Fruit fly (Drosophila melanogaster) whole organism, prepupa: ENCODE data around the gene CG43658.

Source experiments
- Blimp-1 ChIP-seq: fragments of 200-800 bp; sonication (Bioruptor generic); optimal IDR thresholded peaks from 3 replicates; lab custom pipeline; 2017; ENCODE audit warnings: missing biosample characterization, missing genetic modification characterization, mild to moderate bottlenecking, moderate library complexity, missing genetic modification reagents
- CG10631 ChIP-seq: fragments of 200-800 bp; sonication (Bioruptor generic); optimal IDR thresholded peaks from 2 replicates; lab custom pipeline; 2016; ENCODE audit warnings: missing biosample characterization, missing genetic modification characterization
- CG10669 ChIP-seq: fragments of 200-800 bp; sonication (Bioruptor generic); optimal IDR thresholded peaks from 3 replicates; lab custom pipeline; 2018; ENCODE audit warnings: missing biosample characterization, mild to moderate bottlenecking, missing genetic modification characterization, moderate library complexity
- CG11902 ChIP-seq: fragments of 200-800 bp; sonication (Bioruptor generic); optimal IDR thresholded peaks from 3 replicates; lab custom pipeline; 2016; ENCODE audit warnings: missing biosample characterization, missing genetic modification characterization
- CG15336 ChIP-seq: fragments of 200-800 bp; sonication (Bioruptor generic); IDR thresholded peaks from 2 replicates; pipeline ENCODE4 v1.3.6; 2022; ENCODE audit warnings: missing biosample characterization, missing genetic modification characterization
- CG1621 ChIP-seq: fragments of 200-800 bp; sonication (Bioruptor generic); optimal IDR thresholded peaks from 3 replicates; lab custom pipeline; 2018; ENCODE audit warnings: missing biosample characterization, mild to moderate bottlenecking, missing genetic modification characterization
- CG3032 ChIP-seq: fragments of 200-800 bp; optimal IDR thresholded peaks from 2 replicates; lab custom pipeline; 2019; ENCODE audit warnings: missing biosample characterization, mild to moderate bottlenecking, missing genetic modification characterization, moderate library complexity
- CG31627 ChIP-seq: fragments of 200-800 bp; sonication (Bioruptor generic); optimal IDR thresholded peaks from 3 replicates; lab custom pipeline; 2016; ENCODE audit warnings: missing biosample characterization, missing genetic modification characterization
- CG34406 ChIP-seq: fragments of 200-800 bp; sonication (Bioruptor generic); optimal IDR thresholded peaks from 3 replicates; lab custom pipeline; 2016; ENCODE audit warnings: missing biosample characterization, missing genetic modification characterization
- CG3919 ChIP-seq: fragments of 200-800 bp; sonication (Bioruptor generic); optimal IDR thresholded peaks from 3 replicates; lab custom pipeline; 2016; ENCODE audit warnings: missing biosample characterization, missing genetic modification characterization
- CG4318 ChIP-seq: fragments of 200-800 bp; sonication (Bioruptor generic); optimal IDR thresholded peaks from 3 replicates; lab custom pipeline; 2017; ENCODE audit warnings: missing biosample characterization, mild to moderate bottlenecking, missing genetic modification characterization
- CG6276 ChIP-seq: fragments of 200-800 bp; sonication (Bioruptor generic); optimal IDR thresholded peaks from 2 replicates; lab custom pipeline; 2017; ENCODE audit warnings: missing biosample characterization, mild to moderate bottlenecking, missing genetic modification characterization
- CG6792 ChIP-seq: fragments of 200-800 bp; sonication (Bioruptor generic); optimal IDR thresholded peaks from 3 replicates; lab custom pipeline; 2016; ENCODE audit warnings: missing biosample characterization, missing genetic modification characterization
- CG6808 ChIP-seq: fragments of 200-800 bp; sonication (Bioruptor generic); optimal IDR thresholded peaks from 3 replicates; lab custom pipeline; 2017; ENCODE audit warnings: missing biosample characterization, missing genetic modification characterization, mild to moderate bottlenecking, moderate library complexity, missing genetic modification reagents
- CG6854 ChIP-seq: fragments of 200-800 bp; sonication (Bioruptor generic); optimal IDR thresholded peaks from 2 replicates; lab custom pipeline; 2017; ENCODE audit warnings: missing biosample characterization, mild to moderate bottlenecking, missing genetic modification characterization
- CG7368 ChIP-seq: fragments of 200-800 bp; sonication (Bioruptor generic); optimal IDR thresholded peaks from 3 replicates; lab custom pipeline; 2016; ENCODE audit warnings: missing biosample characterization, missing genetic modification characterization
- CG8119 ChIP-seq: fragments of 200-800 bp; sonication (Bioruptor generic); IDR thresholded peaks from 3 replicates; pipeline ENCODE4 v1.3.6; 2022; ENCODE audit warnings: missing biosample characterization, missing genetic modification characterization
- CG8632 ChIP-seq: fragments of 200-800 bp; sonication (Bioruptor generic); optimal IDR thresholded peaks from 3 replicates; lab custom pipeline; 2016; ENCODE audit warnings: missing biosample characterization, missing genetic modification characterization
- Eip78C ChIP-seq: fragments of 200-800 bp; sonication (Bioruptor generic); peaks from one replicate; lab custom pipeline; 2016; ENCODE audit warnings: missing biosample characterization, missing genetic modification characterization
- Eip93F ChIP-seq: fragments of 200-800 bp; sonication (Bioruptor generic); optimal IDR thresholded peaks from 2 replicates; lab custom pipeline; 2016; ENCODE audit warnings: missing biosample characterization, mild to moderate bottlenecking, missing genetic modification characterization
- Ets21C ChIP-seq: fragments of 200-800 bp; sonication (Bioruptor generic); optimal IDR thresholded peaks from 3 replicates; lab custom pipeline; 2016; ENCODE audit warnings: missing biosample characterization, missing genetic modification characterization
- Ets96B ChIP-seq: fragments of 200-800 bp; optimal IDR thresholded peaks from 2 replicates; lab custom pipeline; 2019; ENCODE audit warnings: missing biosample characterization, mild to moderate bottlenecking, missing genetic modification characterization, moderate library complexity
- Gug ChIP-seq: fragments of 200-800 bp; sonication (Bioruptor generic); IDR thresholded peaks from 2 replicates; pipeline ENCODE4 v1.3.6; 2022; ENCODE audit warnings: missing biosample characterization, missing genetic modification characterization
- Hr38 ChIP-seq: sonication (Bioruptor generic); optimal IDR thresholded peaks from 2 replicates; lab custom pipeline; 2016; ENCODE audit warnings: missing biosample characterization, missing genetic modification characterization
- Hr4 ChIP-seq: fragments of 200-800 bp; sonication (Bioruptor generic); optimal IDR thresholded peaks from 3 replicates; lab custom pipeline; 2016; ENCODE audit warnings: missing biosample characterization, missing genetic modification characterization
- Lpt ChIP-seq: fragments of 200-800 bp; sonication (Bioruptor generic); optimal IDR thresholded peaks from 3 replicates; lab custom pipeline; 2016; ENCODE audit warnings: missing biosample characterization, missing genetic modification characterization
- OdsH ChIP-seq: fragments of 200-800 bp; sonication (Bioruptor generic); optimal IDR thresholded peaks from 3 replicates; lab custom pipeline; 2016; ENCODE audit warnings: missing biosample characterization, missing genetic modification characterization
- Smox ChIP-seq: fragments of 200-800 bp; sonication (Bioruptor generic); optimal IDR thresholded peaks from 3 replicates; lab custom pipeline; 2016; ENCODE audit warnings: missing biosample characterization, missing genetic modification characterization
- Sox14 ChIP-seq: fragments of 200-800 bp; sonication (Bioruptor generic); optimal IDR thresholded peaks from 3 replicates; lab custom pipeline; 2016; ENCODE audit warnings: missing biosample characterization, missing genetic modification characterization
- Sox15 ChIP-seq: fragments of 200-800 bp; sonication (Bioruptor generic); optimal IDR thresholded peaks from 3 replicates; lab custom pipeline; 2016; ENCODE audit warnings: missing biosample characterization, missing genetic modification characterization
- achi ChIP-seq: fragments of 200-800 bp; sonication (Bioruptor generic); optimal IDR thresholded peaks from 3 replicates; lab custom pipeline; 2016; ENCODE audit warnings: missing biosample characterization, missing genetic modification characterization
- acj6 ChIP-seq: fragments of 200-800 bp; sonication (Bioruptor generic); optimal IDR thresholded peaks from 3 replicates; lab custom pipeline; 2016; ENCODE audit warnings: missing biosample characterization, missing genetic modification characterization
- cyc ChIP-seq: fragments of 200-800 bp; sonication (Bioruptor generic); optimal IDR thresholded peaks from 3 replicates; lab custom pipeline; 2016; ENCODE audit warnings: missing biosample characterization, missing genetic modification characterization
- eg ChIP-seq: fragments of 200-800 bp; sonication (Bioruptor generic); IDR thresholded peaks from 3 replicates; pipeline ENCODE4 v1.3.6; 2022; ENCODE audit warnings: missing biosample characterization, missing genetic modification characterization
- fd85E ChIP-seq: fragments of 200-800 bp; sonication (Bioruptor generic); optimal IDR thresholded peaks from 3 replicates; lab custom pipeline; 2016; ENCODE audit warnings: missing biosample characterization, missing genetic modification characterization
- fkh ChIP-seq: fragments of 200-800 bp; sonication (Bioruptor generic); optimal IDR thresholded peaks from 3 replicates; lab custom pipeline; 2017; ENCODE audit warnings: missing biosample characterization, mild to moderate bottlenecking, missing genetic modification characterization, moderate library complexity
- lz ChIP-seq: fragments of 200-800 bp; sonication (Bioruptor generic); optimal IDR thresholded peaks from 3 replicates; lab custom pipeline; 2016; ENCODE audit warnings: missing biosample characterization, missing genetic modification characterization
- svp ChIP-seq: fragments of 200-800 bp; sonication (Bioruptor generic); peaks from one replicate; lab custom pipeline; 2016; ENCODE audit warnings: missing biosample characterization, missing genetic modification characterization
- vri ChIP-seq: fragments of 200-800 bp; sonication (Bioruptor generic); optimal IDR thresholded peaks from 3 replicates; lab custom pipeline; 2016; ENCODE audit warnings: missing biosample characterization, mild to moderate bottlenecking, missing genetic modification characterization

Gene CG43658

dm6 chrX:17588134-17588533 is 27.2 kb upstream of the CG43658 start (continued):
- TF ChIP-seq Blimp-1 (GFP tag; lab: Kevin White, UChicago) = no peak
- TF ChIP-seq CG10669 (GFP tag; lab: Kevin White, UChicago) = peak; percentile 15
- TF ChIP-seq CG11902 = no peak
- 0 out of 2 replicates have a peak, but pooled peaks have one; percentile 20 for TF ChIP-seq CG15336
- TF ChIP-seq CG31627 (GFP tag; lab: Kevin White, UChicago) = peak; percentile 25
- peak; percentile 30 for TF ChIP-seq CG6808 (GFP tag; lab: Kevin White, UChicago)
- TF ChIP-seq fd85E (GFP tag; lab: Kevin White, UChicago) = no peak
- TF ChIP-seq Eip93F (GFP tag; lab: Kevin White, UChicago) = no peak
- TF ChIP-seq CG8632 (GFP tag; lab: Kevin White, UChicago) = peak; percentile 27
- TF ChIP-seq CG8119 = no peak
- TF ChIP-seq CG3919 (GFP tag; lab: Kevin White, UChicago) = no peak
- TF ChIP-seq vri (GFP tag; lab: Kevin White, UChicago) = peak; percentile 82
- peak; percentile 55 for TF ChIP-seq Eip78C (GFP tag; lab: Kevin White, UChicago)
- peak; percentile 26 for TF ChIP-seq Hr4 (GFP tag; lab: Kevin White, UChicago)
- TF ChIP-seq CG1621 (tag; lab: Kevin White, UChicago) = no peak
- TF ChIP-seq OdsH (GFP tag; lab: Kevin White, UChicago) = peak; percentile 36
- TF ChIP-seq Sox14 = peak; percentile 11
- no peak for TF ChIP-seq eg
- TF ChIP-seq CG6276 (GFP tag; lab: Kevin White, UChicago) = peak; percentile 11
- TF ChIP-seq Smox (GFP tag; lab: Kevin White, UChicago) = peak; percentile 5
- TF ChIP-seq Ets21C (GFP tag; lab: Kevin White, UChicago) = no peak
- TF ChIP-seq acj6 (GFP tag; lab: Kevin White, UChicago) = peak; percentile 11
- peak; percentile 38 for TF ChIP-seq lz
- no peak for TF ChIP-seq CG4318 (GFP tag; lab: Kevin White, UChicago)

dm6 chrX:17585892-17586291 is 24.9 kb upstream of the CG43658 start:
- TF ChIP-seq Sox15 (GFP tag; lab: Kevin White, UChicago) = no peak
- no peak for TF ChIP-seq fkh (GFP tag; lab: Kevin White, UChicago)
- TF ChIP-seq CG6792 (GFP tag; lab: Kevin White, UChicago) = no peak
- no peak for TF ChIP-seq CG10669 (GFP tag; lab: Kevin White, UChicago)
- no peak for TF ChIP-seq achi (GFP tag; lab: Kevin White, UChicago)
- no peak for TF ChIP-seq Blimp-1 (GFP tag; lab: Kevin White, UChicago)
- no peak for TF ChIP-seq CG31627 (GFP tag; lab: Kevin White, UChicago)
- TF ChIP-seq Hr38 (GFP tag; lab: Kevin White, UChicago) = no peak
- TF ChIP-seq OdsH (GFP tag; lab: Kevin White, UChicago) = no peak
- no peak for TF ChIP-seq Ets21C (GFP tag; lab: Kevin White, UChicago)
- TF ChIP-seq CG8119 = no peak
- TF ChIP-seq CG6808 (GFP tag; lab: Kevin White, UChicago) = no peak
- no peak for TF ChIP-seq lz
- no peak for TF ChIP-seq Sox14
- TF ChIP-seq CG6854 (GFP tag; lab: Kevin White, UChicago) = no peak
- no peak for TF ChIP-seq CG3919 (GFP tag; lab: Kevin White, UChicago)
- no peak for TF ChIP-seq CG3032 (tag; lab: Kevin White, UChicago)
- TF ChIP-seq CG10631 (GFP tag; lab: Kevin White, UChicago) = no peak
- TF ChIP-seq, all 60 proteins: peak for 0

dm6 chrX:17583706-17584105 is 22.7 kb upstream of the CG43658 start:
- TF ChIP-seq svp (GFP tag; lab: Kevin White, UChicago) (no peak), acj6 (GFP tag; lab: Kevin White, UChicago) (no peak), Sox15 (GFP tag; lab: Kevin White, UChicago) (no peak), CG8119 (no peak), Ets96B (tag; lab: Kevin White, UChicago) (no peak), cyc (GFP tag; lab: Kevin White, UChicago) (no peak), Gug (no peak), Lpt (GFP tag; lab: Kevin White, UChicago) (no peak), CG11902 (no peak), CG31627 (GFP tag; lab: Kevin White, UChicago) (no peak), CG34406 (GFP tag; lab: Kevin White, UChicago) (no peak), CG7368 (no peak), eg (no peak)
- TF ChIP-seq, all 60 proteins: peak for 0
